Worm (Caenorhabditis elegans) whole organism, mixed stage, embryonic: ENCODE measurements around the gene cids-1.

Source experiments
- M03D4.4 ChIP-seq: sonication (generic microtip); optimal IDR thresholded peaks from 2 replicates; lab custom pipeline; 2017; ENCODE audit warnings: mild to moderate bottlenecking, missing genetic modification characterization, missing compliant biosample characterization
- ces-1 ChIP-seq: fragments of 150-350 bp; optimal IDR thresholded peaks from 2 replicates; lab custom pipeline; 2014; ENCODE audit warnings: missing biosample characterization, missing genetic modification reagents, missing genetic modification characterization
- elt-3 ChIP-seq: fragments of 150-350 bp; optimal IDR thresholded peaks from 2 replicates; lab custom pipeline; 2014; ENCODE audit warnings: missing biosample characterization, missing genetic modification characterization
- nhr-28 ChIP-seq: fragments of 150-350 bp; optimal IDR thresholded peaks from 2 replicates; lab custom pipeline; 2014; ENCODE audit warnings: missing biosample characterization, missing genetic modification characterization
- snpc-4 ChIP-seq: fragments of 150-350 bp; optimal IDR thresholded peaks from 2 replicates; lab custom pipeline; 2014; ENCODE audit warnings: missing biosample characterization, missing genetic modification characterization
- unc-62 ChIP-seq: fragments of 150-350 bp; optimal IDR thresholded peaks from 2 replicates; lab custom pipeline; 2014; ENCODE audit warnings: missing biosample characterization, missing genetic modification reagents, missing genetic modification characterization
- zip-8 ChIP-seq: fragments of 150-350 bp; optimal IDR thresholded peaks from 2 replicates; lab custom pipeline; 2014; ENCODE audit warnings: missing biosample characterization, missing genetic modification characterization

ce11 chrIII:8199060-8199459, 45.2 kb upstream of the cids-1 start:
- no peak for TF ChIP-seq zip-8
- TF ChIP-seq ces-1 (GFP tag; lab: Kevin White, UChicago), result no peak
- no peak for TF ChIP-seq elt-3
- no peak for TF ChIP-seq M03D4.4 (tag; lab: Kevin White, UChicago)
- no peak for TF ChIP-seq snpc-4
- TF ChIP-seq unc-62 (GFP tag; lab: Kevin White, UChicago), result no peak
- TF ChIP-seq nhr-28 (tag; lab: Kevin White, UChicago), result no peak
